Worm (Caenorhabditis elegans) whole organism, midembryonic: Measurements from ENCODE around the gene Y102A11A.1.

Source experiments
- T22C8.4 ChIP-seq: fragments of 200-800 bp; sonication (Bioruptor generic); IDR thresholded peaks from 2 replicates; pipeline ENCODE4 v1.3.6; 2022; ENCODE audit warnings: missing genetic modification characterization, missing compliant biosample characterization
- klf-2 ChIP-seq: fragments of 200-800 bp; sonication (Bioruptor generic); conservative IDR thresholded peaks from 2 replicates; pipeline ENCODE4 v1.3.6; 2022; ENCODE audit warnings: missing genetic modification reagents, missing genetic modification characterization, missing compliant biosample characterization
- med-1 ChIP-seq: sonication (generic microtip); optimal IDR thresholded peaks from 2 replicates; lab custom pipeline; 2017; ENCODE audit warnings: missing genetic modification characterization, mild to moderate bottlenecking, missing compliant biosample characterization, antibody characterized with exemption, missing genetic modification reagents; ENCODE audit not compliant: insufficient read depth
- ref-1 ChIP-seq: fragments of 200-800 bp; sonication (Bioruptor generic); conservative IDR thresholded peaks from 2 replicates; pipeline ENCODE4 v1.3.6; 2022; ENCODE audit warnings: missing genetic modification reagents, missing genetic modification characterization, missing compliant biosample characterization

DNA sequence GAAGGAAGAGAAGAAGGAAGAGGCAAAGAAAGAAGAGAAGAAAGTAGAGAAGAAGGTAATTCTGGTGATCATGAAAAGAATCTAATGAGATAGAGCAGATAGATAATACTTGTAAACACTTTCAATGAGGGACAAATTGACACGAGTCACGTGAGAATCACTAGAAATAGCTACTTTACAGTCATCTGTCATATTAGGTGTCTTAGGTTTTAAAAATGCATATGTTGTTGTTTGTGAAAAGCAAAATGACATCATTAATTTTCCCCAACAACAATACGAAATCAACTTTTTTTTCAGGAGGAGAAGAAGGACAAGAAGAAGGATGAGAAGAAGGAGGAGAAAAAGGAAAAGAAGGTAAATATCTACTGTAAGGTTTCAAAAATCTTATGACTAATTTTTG is 23.5 kb downstream of the Y102A11A.1 start:
- TF ChIP-seq med-1 (GFP tag; lab: Kevin White, UChicago) (no peak), T22C8.4 (GFP tag; lab: Robert Waterston, UW) (no peak), ref-1 (GFP tag; lab: Robert Waterston, UW) (no peak), klf-2 (GFP tag; lab: Robert Waterston, UW) (no peak)
